Worm (Caenorhabditis elegans) whole organism, L4 larva: ENCODE measurements around the gene fbxc-20.

ENCODE experiments used
- F37D6.2 ChIP-seq: sonication (generic microtip); optimal IDR thresholded peaks from 2 replicates; lab custom pipeline; 2016; ENCODE audit warnings: mild to moderate bottlenecking, missing genetic modification characterization, missing compliant biosample characterization
- Y48G9A.11 ChIP-seq: fragments of 200-800 bp; sonication (Bioruptor generic); IDR thresholded peaks from 2 replicates; pipeline ENCODE4 v1.3.6; 2022; ENCODE audit warnings: missing genetic modification reagents, missing genetic modification characterization, missing compliant biosample characterization
- aly-2 ChIP-seq: sonication (generic microtip); optimal IDR thresholded peaks from 2 replicates; lab custom pipeline; 2018; ENCODE audit warnings: missing biosample characterization, missing genetic modification characterization
- ama-1 ChIP-seq: fragments of 150-350 bp; optimal IDR thresholded peaks from 2 replicates; lab custom pipeline; 2014; ENCODE audit warnings: inconsistent platforms, mixed read lengths
- ceh-32 ChIP-seq: sonication (generic microtip); optimal IDR thresholded peaks from 2 replicates; lab custom pipeline; 2016; ENCODE audit warnings: mild to moderate bottlenecking, missing genetic modification characterization, missing compliant biosample characterization; ENCODE audit not compliant: poor library complexity
- ceh-62 ChIP-seq: sonication (generic microtip); optimal IDR thresholded peaks from 2 replicates; lab custom pipeline; 2017; ENCODE audit warnings: missing biosample characterization, missing genetic modification characterization
- ceh-82 ChIP-seq: sonication (generic microtip); optimal IDR thresholded peaks from 2 replicates; lab custom pipeline; 2017; ENCODE audit warnings: missing biosample characterization, missing genetic modification characterization
- cey-2 ChIP-seq: sonication (generic microtip); optimal IDR thresholded peaks from 3 replicates; lab custom pipeline; 2017; ENCODE audit warnings: missing genetic modification characterization, mild to moderate bottlenecking, missing compliant biosample characterization, antibody characterized with exemption, borderline replicate concordance; ENCODE audit not compliant: insufficient read depth
- daf-12 ChIP-seq: fragments of 150-350 bp; optimal IDR thresholded peaks from 2 replicates; lab custom pipeline; 2014; ENCODE audit warnings: missing biosample characterization, missing genetic modification reagents, missing genetic modification characterization
- daf-16 ChIP-seq, 3 experiments: sonication (generic microtip); optimal IDR thresholded peaks; 2 replicates each; lab custom pipeline; 2016 to 2017; ENCODE audit warnings: missing genetic modification characterization in 3 of 3, missing genetic modification reagents in 3 of 3, mild to moderate bottlenecking in 2 of 3, missing compliant biosample characterization in 2 of 3, missing biosample characterization in 1 of 3, moderate library complexity in 1 of 3
- daf-8 ChIP-seq: fragments of 200-800 bp; sonication (Bioruptor generic); IDR thresholded peaks from 2 replicates; pipeline ENCODE4 v1.3.6; 2022; ENCODE audit warnings: missing genetic modification characterization, missing compliant biosample characterization
- egl-43 ChIP-seq: fragments of 200-800 bp; sonication (Bioruptor generic); IDR thresholded peaks from 2 replicates; pipeline ENCODE4 v1.3.6; 2022; ENCODE audit warnings: missing genetic modification reagents, missing genetic modification characterization, missing compliant biosample characterization
- hif-1 ChIP-seq, 2 experiments: sonication (generic microtip); optimal IDR thresholded peaks; 2 replicates each; lab custom pipeline; 2016 to 2017; ENCODE audit warnings: missing compliant biosample characterization in 2 of 2, missing genetic modification characterization in 2 of 2, missing genetic modification reagents in 2 of 2, missing genotype in 2 of 2, mild to moderate bottlenecking in 1 of 2
- hlh-30 ChIP-seq: sonication (generic microtip); optimal IDR thresholded peaks from 2 replicates; lab custom pipeline; 2017; ENCODE audit warnings: antibody characterized with exemption, mild to moderate bottlenecking, missing genetic modification characterization, missing compliant biosample characterization; ENCODE audit not compliant: insufficient read depth
- jun-1 ChIP-seq: fragments of 150-350 bp; optimal IDR thresholded peaks from 2 replicates; lab custom pipeline; 2014; ENCODE audit warnings: missing biosample characterization, missing genetic modification reagents, missing genetic modification characterization
- lim-7 ChIP-seq: fragments of 200-800 bp; sonication (Bioruptor generic); IDR thresholded peaks from 2 replicates; pipeline ENCODE4 v1.3.6; 2022; ENCODE audit warnings: missing genetic modification characterization, missing compliant biosample characterization
- lin-13 ChIP-seq: fragments of 150-350 bp; optimal IDR thresholded peaks from 2 replicates; lab custom pipeline; 2014; ENCODE audit warnings: missing biosample characterization, missing genetic modification reagents, missing genetic modification characterization
- lin-15B ChIP-seq: fragments of 150-350 bp; sonication (generic microtip); optimal IDR thresholded peaks from 3 replicates; lab custom pipeline; 2014; ENCODE audit warnings: missing biosample characterization, missing genetic modification characterization
- madf-5 ChIP-seq, 2 experiments: fragments of 200-800 bp; sonication (Bioruptor generic); IDR thresholded peaks; 2 replicates each; pipeline ENCODE4 v1.3.6; 2022; ENCODE audit warnings: missing compliant biosample characterization in 2 of 2, missing genetic modification characterization in 2 of 2
- nhr-10 ChIP-seq: fragments of 150-350 bp; optimal IDR thresholded peaks from 2 replicates; lab custom pipeline; 2014; ENCODE audit warnings: missing biosample characterization, missing genetic modification characterization
- nhr-102 ChIP-seq: sonication (generic microtip); optimal IDR thresholded peaks from 2 replicates; lab custom pipeline; 2016; ENCODE audit warnings: mild to moderate bottlenecking, missing genetic modification characterization, moderate library complexity, missing compliant biosample characterization
- nhr-11 ChIP-seq: fragments of 150-350 bp; optimal IDR thresholded peaks from 2 replicates; lab custom pipeline; 2014; ENCODE audit warnings: missing biosample characterization, missing genetic modification characterization
- nhr-76 ChIP-seq: fragments of 150-350 bp; optimal IDR thresholded peaks from 2 replicates; lab custom pipeline; 2014; ENCODE audit warnings: missing biosample characterization, missing genetic modification characterization
- nhr-77 ChIP-seq: fragments of 150-350 bp; optimal IDR thresholded peaks from 2 replicates; lab custom pipeline; 2014; ENCODE audit warnings: missing biosample characterization, missing genetic modification characterization
- pha-4 ChIP-seq, 2 experiments: fragments of 150-350 bp in 1 of 2; fragments of 200-800 bp in 1 of 2; sonication (Bioruptor generic) in 1 of 2; IDR thresholded peaks in 1 of 2; optimal IDR thresholded peaks in 1 of 2; 2 replicates each; pipeline versions ENCODE4 v1.3.6 to Lab custom; 2014 to 2022; ENCODE audit warnings: missing genetic modification characterization in 2 of 2, missing genetic modification reagents in 2 of 2, missing biosample characterization in 1 of 2, missing compliant biosample characterization in 1 of 2
- php-3 ChIP-seq: fragments of 200-800 bp; sonication (Bioruptor generic); IDR thresholded peaks from 2 replicates; pipeline ENCODE4 v1.3.6; 2022; ENCODE audit warnings: missing genetic modification reagents, missing genetic modification characterization, missing compliant biosample characterization
- pqm-1 ChIP-seq: sonication (generic microtip); optimal IDR thresholded peaks from 2 replicates; lab custom pipeline; 2017; ENCODE audit warnings: missing biosample characterization, missing genetic modification characterization
- snpc-1.2 ChIP-seq: fragments of 200-800 bp; sonication (Bioruptor generic); IDR thresholded peaks from 2 replicates; pipeline ENCODE4 v1.3.6; 2022; ENCODE audit warnings: missing genetic modification reagents, missing genetic modification characterization, missing compliant biosample characterization
- spr-1 ChIP-seq: sonication (generic microtip); optimal IDR thresholded peaks from 2 replicates; lab custom pipeline; 2016; ENCODE audit warnings: mild to moderate bottlenecking, missing genetic modification characterization, missing compliant biosample characterization
- unc-130 ChIP-seq: sonication (generic microtip); optimal IDR thresholded peaks from 2 replicates; lab custom pipeline; 2016; ENCODE audit warnings: missing genetic modification reagents, missing genetic modification characterization, missing compliant biosample characterization
- zfp-2 ChIP-seq: sonication (generic microtip); optimal IDR thresholded peaks from 2 replicates; lab custom pipeline; 2016; ENCODE audit warnings: mild to moderate bottlenecking, missing genetic modification characterization, missing compliant biosample characterization
- zfp-3 ChIP-seq: fragments of 200-800 bp; sonication (Bioruptor generic); conservative IDR thresholded peaks from 2 replicates; pipeline ENCODE4 v1.3.6; 2022; ENCODE audit warnings: missing genetic modification reagents, missing genetic modification characterization, missing compliant biosample characterization
- zip-2 ChIP-seq: fragments of 150-350 bp; optimal IDR thresholded peaks from 2 replicates; lab custom pipeline; 2014; ENCODE audit warnings: missing biosample characterization, missing genetic modification characterization
- ztf-11 ChIP-seq: fragments of 150-350 bp; optimal IDR thresholded peaks from 2 replicates; lab custom pipeline; 2014; ENCODE audit warnings: missing biosample characterization, missing genetic modification characterization

The fbxc-20 gene

DNA sequence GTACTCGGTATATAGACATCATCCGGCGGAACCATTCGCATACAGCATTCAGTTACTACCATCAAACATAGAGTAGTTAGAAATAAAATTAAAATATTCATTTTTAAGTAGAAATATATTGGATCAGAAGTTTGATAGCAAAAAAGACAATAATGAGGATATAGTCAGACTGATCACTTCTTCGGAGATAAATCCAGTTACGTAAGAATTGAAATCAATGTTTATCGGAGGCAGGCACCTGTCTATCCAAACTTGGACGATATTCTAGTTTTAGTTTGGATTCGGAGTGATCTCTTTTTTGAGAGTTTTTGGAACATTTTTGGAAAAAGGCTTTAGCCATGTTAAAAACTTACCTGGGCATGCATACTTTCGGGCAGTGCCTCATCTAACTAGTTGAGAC lies 35.6 kb upstream of the fbxc-20 start, which contains the start of gene F16G10.8:
F16G10.8 (minus strand) TSS at position 101 of the 400 bp plus-strand sequence.
- TF ChIP-seq jun-1 (tag; lab: Kevin White, UChicago): no peak
- no peak for TF ChIP-seq ztf-11 (tag; lab: Kevin White, UChicago)
- no peak for TF ChIP-seq ceh-32 (tag; lab: Kevin White, UChicago)
- TF ChIP-seq nhr-11: no peak
- TF ChIP-seq madf-5 (GFP tag; IDR thresholded peaks at IDR 0.05; lab: Robert Waterston, UW): no peak
- no peak for TF ChIP-seq php-3 (GFP tag; lab: Robert Waterston, UW)
- TF ChIP-seq egl-43 (GFP tag; lab: Robert Waterston, UW): no peak
- TF ChIP-seq zfp-3 (GFP tag; lab: Robert Waterston, UW): no peak
- TF ChIP-seq ceh-62 (tag; lab: Kevin White, UChicago): no peak
- no peak for TF ChIP-seq hif-1 (tag; optimal IDR thresholded peaks at IDR 0.05; lab: Kevin White, UChicago)
- TF ChIP-seq F37D6.2: no peak
- no peak for TF ChIP-seq daf-12 (tag; lab: Kevin White, UChicago)
- TF ChIP-seq pha-4 (GFP tag; IDR thresholded peaks at IDR 0.05; lab: Robert Waterston, UW): no peak
- no peak for TF ChIP-seq pha-4 (tag; optimal IDR thresholded peaks at IDR 0.05; lab: Kevin White, UChicago)

DNA sequence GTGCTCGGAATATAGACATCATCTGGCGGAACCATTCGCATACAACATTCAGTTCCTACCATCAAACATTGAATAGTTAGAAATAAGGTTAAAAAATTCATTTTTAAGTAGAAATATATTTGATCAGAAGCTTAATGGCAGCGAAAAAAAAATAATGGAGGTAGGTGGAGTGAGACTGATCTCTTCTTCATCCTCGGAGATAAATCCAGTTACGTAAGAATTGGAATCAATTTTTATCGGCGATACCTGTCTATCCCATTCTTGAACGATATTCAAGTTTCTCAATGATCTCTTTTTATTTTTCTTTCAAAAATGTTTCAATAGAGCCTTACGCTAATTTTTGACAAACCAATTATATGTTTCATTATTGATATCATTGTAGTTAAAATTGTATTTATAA lies 33.4 kb upstream of the fbxc-20 start, which contains the start of gene F16G10.9:
F16G10.9 (minus strand) TSS at position 101 of the 400 bp plus-strand sequence.
- TF ChIP-seq ceh-32 (tag; lab: Kevin White, UChicago) (no peak), F37D6.2 (no peak), unc-130 (GFP tag; lab: Kevin White, UChicago) (no peak)
- TF ChIP-seq, all 104 proteins: peak for 0

DNA sequence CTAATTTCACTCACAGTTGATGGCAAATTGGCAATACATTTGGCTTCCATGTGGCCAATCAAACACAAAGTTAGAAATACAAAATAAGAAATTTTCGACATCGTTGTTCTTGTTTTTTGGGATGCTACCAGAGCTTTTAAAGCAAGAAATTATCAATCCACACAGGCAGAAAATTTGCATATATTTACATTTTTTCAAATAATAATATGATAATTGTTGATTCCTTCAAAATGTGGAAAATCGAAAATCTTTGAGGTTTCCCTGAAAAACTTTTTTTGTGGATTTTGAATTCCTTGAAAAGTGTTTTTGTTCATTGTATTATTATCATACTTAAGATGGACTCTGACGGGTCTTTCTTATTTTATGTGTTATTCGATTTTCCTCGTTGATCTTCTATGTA lies 28.1 kb upstream of the fbxc-20 start, which contains the start of gene F16G10.10:
F16G10.10 (minus strand) TSS at position 101 of the 400 bp plus-strand sequence.
- no peak for TF ChIP-seq aly-2 (tag; lab: Kevin White, UChicago)
- TF ChIP-seq daf-16 (GFP tag; optimal IDR thresholded peaks at IDR 0.05; lab: Kevin White, UChicago): no peak
- no peak for TF ChIP-seq daf-16 (tag; optimal IDR thresholded peaks at IDR 0.05; lab: Kevin White, UChicago)
- no peak for TF ChIP-seq ceh-82
- TF ChIP-seq nhr-77 (tag; lab: Kevin White, UChicago): no peak

DNA sequence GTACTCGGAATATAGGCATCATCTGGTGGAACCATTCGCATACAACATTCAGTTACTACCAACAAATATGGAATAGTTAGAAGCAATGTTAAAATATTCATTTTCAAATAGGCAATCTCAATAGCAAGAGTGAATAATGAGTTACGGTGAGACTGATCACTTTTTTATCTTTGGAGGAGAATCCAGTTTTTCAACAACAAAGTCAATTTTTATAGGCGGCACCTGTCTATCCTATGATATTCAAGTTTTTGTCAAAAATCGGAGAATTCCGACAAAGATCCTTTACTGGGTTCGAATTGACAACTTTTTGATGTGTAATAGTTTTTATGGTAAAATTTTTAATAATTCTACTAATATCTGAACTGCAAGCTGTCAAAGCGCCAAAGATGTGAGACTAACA lies 25.1 kb upstream of the fbxc-20 start, which contains the start of gene F16G10.11:
F16G10.11 (minus strand) TSS at position 101 of the 400 bp plus-strand sequence.
- TF ChIP-seq nhr-10 (tag; lab: Kevin White, UChicago) (no peak), Y48G9A.11 (GFP tag; lab: Robert Waterston, UW) (no peak), jun-1 (tag; lab: Kevin White, UChicago) (no peak), pha-4 (GFP tag; IDR thresholded peaks at IDR 0.05; lab: Robert Waterston, UW) (no peak), pha-4 (tag; optimal IDR thresholded peaks at IDR 0.05; lab: Kevin White, UChicago) (no peak), daf-8 (GFP tag; lab: Robert Waterston, UW) (no peak), spr-1 (tag; lab: Kevin White, UChicago) (no peak), snpc-1.2 (GFP tag; lab: Robert Waterston, UW) (no peak), zfp-2 (tag; lab: Kevin White, UChicago) (no peak), F37D6.2 (no peak), hlh-30 (no peak), daf-12 (tag; lab: Kevin White, UChicago) (no peak), nhr-102 (tag; lab: Kevin White, UChicago) (no peak), nhr-76 (tag; lab: Kevin White, UChicago) (no peak), zip-2 (tag; lab: Kevin White, UChicago) (no peak), cey-2 (tag; lab: Kevin White, UChicago) (no peak), lin-13 (no peak), pqm-1 (tag; lab: Kevin White, UChicago) (no peak), lin-15B (tag; lab: Kevin White, UChicago) (no peak), ama-1 (lab: Kevin White, UChicago) (no peak), lim-7 (GFP tag; lab: Robert Waterston, UW) (no peak)
